Worm (Caenorhabditis elegans) whole organism, L4/young adult: Measurements from ENCODE around the gene Y59A8B.25.

ENCODE experiments used
- W03F9.2 ChIP-seq: fragments of 150-350 bp; optimal IDR thresholded peaks from 2 replicates; lab custom pipeline; 2014; ENCODE audit warnings: missing biosample characterization, missing genetic modification characterization
- him-1 ChIP-seq: sonication (generic microtip); optimal IDR thresholded peaks from 2 replicates; lab custom pipeline; 2016; ENCODE audit warnings: missing genotype, missing genetic modification reagents, missing genetic modification characterization, missing compliant biosample characterization

DNA sequence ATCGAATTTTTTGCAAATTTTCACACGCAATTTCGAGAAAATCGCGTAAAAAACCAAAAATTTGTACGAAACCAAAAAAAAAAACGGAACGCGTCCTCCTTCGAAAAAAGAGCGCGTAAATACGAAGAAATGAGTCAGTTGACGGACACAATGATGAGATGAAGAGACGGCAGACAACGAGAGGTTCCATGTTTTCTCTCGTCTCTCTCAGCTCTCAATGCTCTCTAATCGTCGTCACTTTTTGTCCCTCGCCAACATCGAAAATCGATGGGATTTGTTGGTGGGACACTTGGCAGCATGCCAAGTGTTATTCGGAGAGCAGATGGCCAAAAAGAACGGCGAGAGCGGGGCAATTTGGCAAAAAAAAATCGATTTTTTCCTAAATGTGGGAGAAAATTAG lies 24.0 kb upstream of the Y59A8B.25 start:
- TF ChIP-seq him-1 (tag; lab: Kevin White, UChicago) (peak; percentile 2), W03F9.2 (tag; lab: Kevin White, UChicago) (peak; percentile 6)
